Worm (Caenorhabditis elegans): Measurements from ENCODE around the gene lips-11.

DNA sequence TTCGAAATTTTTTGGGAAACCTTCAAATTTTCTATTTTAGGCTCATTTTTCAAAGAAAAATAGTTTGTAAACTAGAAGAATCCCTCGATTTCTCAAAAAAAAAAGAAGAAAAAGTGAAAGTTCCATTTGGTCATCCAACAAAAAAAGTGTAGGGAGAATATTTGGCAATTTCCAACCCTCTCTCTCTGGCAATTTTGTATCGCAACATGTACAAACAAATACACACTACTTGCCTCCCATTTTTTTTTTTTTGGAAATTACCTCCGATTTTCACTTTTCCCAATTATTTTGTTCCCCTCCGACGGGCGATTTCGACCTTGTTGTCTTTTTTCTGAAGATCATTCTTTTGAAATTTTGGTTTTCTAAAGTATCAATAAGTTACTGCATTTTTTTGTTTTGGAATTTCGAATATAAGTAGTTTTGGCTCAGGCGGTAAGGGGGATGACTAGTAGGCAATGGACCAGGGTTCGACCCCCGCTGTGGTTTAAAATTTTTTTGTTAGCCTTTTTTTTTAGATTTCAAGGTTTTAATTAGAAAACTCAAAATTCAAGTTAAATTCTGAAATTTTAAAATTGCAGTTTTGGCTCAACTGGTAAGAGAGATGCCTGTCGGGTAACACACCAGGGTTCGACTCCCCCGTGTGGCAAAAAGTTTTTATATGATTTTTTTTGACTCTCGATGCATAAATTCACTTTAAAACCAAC is 22.1 kb downstream of the lips-11 start:
- no peak for TF ChIP-seq ref-1 (GFP tag; conservative IDR thresholded peaks at IDR 0.05)
- TF ChIP-seq flt-1 (GFP tag; IDR thresholded peaks at IDR 0.05), result no peak
- TF ChIP-seq tab-1 (GFP tag; IDR thresholded peaks at IDR 0.05), result no peak
